Comparison of ENCODE assay signal across 5 fruit fly cellular contexts in genomic region chr3R:11196648-11197388, dm6.
A peak's percentile ranks its signal among the peaks of the same experiment; 100 is the strongest.
TF ChIP-seq lines count a peak whose summit lies in the region.

No protein-coding gene starts in this region.

- TF ChIP-seq CTCF in whole organism, embryonic (GFP tag; optimal IDR thresholded peaks at IDR 0.05; lab: Kevin White, UChicago) = peak; percentile 67

TF ChIP-seq in whole organism, adult, 20 proteins besides CTCF, POLR2A, EP300 and RAD21 (continues in another document):
- TF ChIP-seq CG12768 (GFP tag; optimal IDR thresholded peaks at IDR 0.05; lab: Kevin White, UChicago) = peak; percentile 99
- peak; percentile 96 for TF ChIP-seq kay (GFP tag; lab: Kevin White, UChicago; ENCODE audit: borderline replicate concordance)
- TF ChIP-seq Hr96 (GFP tag; optimal IDR thresholded peaks at IDR 0.05; lab: Kevin White, UChicago) = peak; percentile 89
- peak; percentile 96 for TF ChIP-seq CG14711 (tag; optimal IDR thresholded peaks at IDR 0.05; lab: Kevin White, UChicago)
- peak; percentile 93 for TF ChIP-seq pad (GFP tag; optimal IDR thresholded peaks at IDR 0.05; lab: Kevin White, UChicago)
- TF ChIP-seq ovo (GFP tag; optimal IDR thresholded peaks at IDR 0.05; lab: Kevin White, UChicago) = peak; percentile 88
- TF ChIP-seq Mnt (GFP tag; optimal IDR thresholded peaks at IDR 0.05; lab: Kevin White, UChicago) = no peak
- peak; percentile 100 for TF ChIP-seq CG7045 (GFP tag; optimal IDR thresholded peaks at IDR 0.05; lab: Kevin White, UChicago)
- peak; percentile 98 for TF ChIP-seq cic (GFP tag; optimal IDR thresholded peaks at IDR 0.05; lab: Kevin White, UChicago)
- TF ChIP-seq CG7101 (tag; optimal IDR thresholded peaks at IDR 0.05; lab: Kevin White, UChicago) = peak; percentile 98
- TF ChIP-seq tj (GFP tag; optimal IDR thresholded peaks at IDR 0.05; lab: Kevin White, UChicago) = peak; percentile 89
- peak; percentile 95 for TF ChIP-seq bab1 (GFP tag; optimal IDR thresholded peaks at IDR 0.05; lab: Kevin White, UChicago)
- TF ChIP-seq CG33017 (tag; optimal IDR thresholded peaks at IDR 0.05; lab: Kevin White, UChicago) = peak; percentile 97
- peak; percentile 98 for TF ChIP-seq CG11617 (GFP tag; optimal IDR thresholded peaks at IDR 0.05; lab: Kevin White, UChicago)
- peak; percentile 83 for TF ChIP-seq toe (GFP tag; optimal IDR thresholded peaks at IDR 0.05; lab: Kevin White, UChicago)
- TF ChIP-seq Clk (GFP tag; optimal IDR thresholded peaks at IDR 0.05; lab: Kevin White, UChicago) = peak; percentile 98
- TF ChIP-seq CG1620 (GFP tag; optimal IDR thresholded peaks at IDR 0.05; lab: Kevin White, UChicago) = peak; percentile 84
- peak; percentile 94 for TF ChIP-seq CG5204 (GFP tag; optimal IDR thresholded peaks at IDR 0.05; lab: Kevin White, UChicago)

TF ChIP-seq in whole organism, embryonic, 481 proteins besides CTCF, POLR2A, EP300 and RAD21 (continues in another document):
- TF ChIP-seq exex (tag; optimal IDR thresholded peaks at IDR 0.05; lab: Kevin White, UChicago) = peak; percentile 94
- peak; percentile 94 for TF ChIP-seq CG3838 (GFP tag; optimal IDR thresholded peaks at IDR 0.05; lab: Kevin White, UChicago)
- TF ChIP-seq vnd (GFP tag; IDR thresholded peaks at IDR 0.05; lab: Robert Waterston, UW; ENCODE audit: partially characterized antibody) = no peak
- peak; percentile 96 for TF ChIP-seq CG11723 (GFP tag; optimal IDR thresholded peaks at IDR 0.05; lab: Kevin White, UChicago)
- peak; percentile 95 for TF ChIP-seq CG12942 (GFP tag; optimal IDR thresholded peaks at IDR 0.05; lab: Kevin White, UChicago)
- peak; percentile 95; the same call in 2 of the 3 replicates for TF ChIP-seq CG6175 (GFP tag; IDR thresholded peaks at IDR 0.05; lab: Robert Waterston, UW)
- peak; percentile 69 for TF ChIP-seq tup (GFP tag; optimal IDR thresholded peaks at IDR 0.05; lab: Kevin White, UChicago)
- TF ChIP-seq CG15514 (GFP tag; optimal IDR thresholded peaks at IDR 0.05; lab: Kevin White, UChicago) = peak; percentile 90
- no peak for TF ChIP-seq sc (optimal IDR thresholded peaks at IDR 0.05; lab: Kevin White, UChicago)
- peak; percentile 97 for TF ChIP-seq sc (GFP tag; optimal IDR thresholded peaks at IDR 0.05; lab: Kevin White, UChicago)
- TF ChIP-seq Oli (tag; optimal IDR thresholded peaks at IDR 0.05; lab: Kevin White, UChicago) = peak; percentile 99
- peak; percentile 97 for TF ChIP-seq Xbp1 (GFP tag; optimal IDR thresholded peaks at IDR 0.05; lab: Kevin White, UChicago)
- peak; percentile 96 for TF ChIP-seq D19B (GFP tag; optimal IDR thresholded peaks at IDR 0.05; lab: Kevin White, UChicago)
- peak; percentile 98 for TF ChIP-seq CG6683 (GFP tag; optimal IDR thresholded peaks at IDR 0.05; lab: Kevin White, UChicago)
- TF ChIP-seq CG6272 (GFP tag; IDR thresholded peaks at IDR 0.05; lab: Robert Waterston, UW) = peak; percentile 96
- peak; percentile 98 for TF ChIP-seq CG6765 (GFP tag; optimal IDR thresholded peaks at IDR 0.05; lab: Kevin White, UChicago)
- TF ChIP-seq amos (GFP tag; IDR thresholded peaks at IDR 0.05; lab: Robert Waterston, UW; ENCODE audit: partially characterized antibody) = no peak; the same call in 1 of the 2 replicates
- peak; percentile 97 for TF ChIP-seq CG12299 (tag; optimal IDR thresholded peaks at IDR 0.05; lab: Kevin White, UChicago)

TF ChIP-seq in whole organism, prepupa, 60 proteins besides CTCF, POLR2A, EP300 and RAD21 (continues in another document):
- peak; percentile 100 for TF ChIP-seq CG4318 (GFP tag; optimal IDR thresholded peaks at IDR 0.05; lab: Kevin White, UChicago)
- peak; percentile 97 for TF ChIP-seq lz (GFP tag; optimal IDR thresholded peaks at IDR 0.05; lab: Kevin White, UChicago)
- peak; percentile 79 for TF ChIP-seq fd85E (GFP tag; optimal IDR thresholded peaks at IDR 0.05; lab: Kevin White, UChicago)
- TF ChIP-seq CG15336 (GFP tag; IDR thresholded peaks at IDR 0.05; lab: Robert Waterston, UW) = peak; percentile 99
- peak; percentile 100 for TF ChIP-seq CG32006 (GFP tag; optimal IDR thresholded peaks at IDR 0.05; lab: Kevin White, UChicago)
- peak; percentile 99 for TF ChIP-seq svp (GFP tag; lab: Kevin White, UChicago)
- peak; percentile 80 for TF ChIP-seq vri (GFP tag; optimal IDR thresholded peaks at IDR 0.05; lab: Kevin White, UChicago)
- peak; percentile 98 for TF ChIP-seq OdsH (GFP tag; optimal IDR thresholded peaks at IDR 0.05; lab: Kevin White, UChicago)
- peak; percentile 97 for TF ChIP-seq acj6 (GFP tag; optimal IDR thresholded peaks at IDR 0.05; lab: Kevin White, UChicago)
- peak; percentile 97 for TF ChIP-seq fd59A (GFP tag; optimal IDR thresholded peaks at IDR 0.05; lab: Kevin White, UChicago)
- TF ChIP-seq pdm3 (GFP tag; optimal IDR thresholded peaks at IDR 0.05; lab: Kevin White, UChicago) = peak; percentile 97
- TF ChIP-seq Blimp-1 (GFP tag; optimal IDR thresholded peaks at IDR 0.05; lab: Kevin White, UChicago) = peak; percentile 100
- TF ChIP-seq CG8319 (GFP tag; optimal IDR thresholded peaks at IDR 0.05; lab: Kevin White, UChicago) = peak; percentile 94
- TF ChIP-seq esn (GFP tag; optimal IDR thresholded peaks at IDR 0.05; lab: Kevin White, UChicago) = peak; percentile 99
- peak; percentile 97 for TF ChIP-seq CG16779 (tag; optimal IDR thresholded peaks at IDR 0.05; lab: Kevin White, UChicago)
- TF ChIP-seq Hr38 (GFP tag; optimal IDR thresholded peaks at IDR 0.05; lab: Kevin White, UChicago) = no peak
- peak; percentile 95 for TF ChIP-seq CG3032 (tag; optimal IDR thresholded peaks at IDR 0.05; lab: Kevin White, UChicago)
- peak; percentile 89 for TF ChIP-seq CG1621 (tag; optimal IDR thresholded peaks at IDR 0.05; lab: Kevin White, UChicago)
- peak; percentile 99 for TF ChIP-seq topi (GFP tag; optimal IDR thresholded peaks at IDR 0.05; lab: Kevin White, UChicago)

TF ChIP-seq in whole organism, pupa, 21 proteins besides CTCF, POLR2A, EP300 and RAD21:
- peak; percentile 99 for TF ChIP-seq Snoo (tag; optimal IDR thresholded peaks at IDR 0.05; lab: Kevin White, UChicago)
- TF ChIP-seq CG34367 (tag; optimal IDR thresholded peaks at IDR 0.05; lab: Kevin White, UChicago) = peak; percentile 96
- peak; percentile 97 for TF ChIP-seq CG10348 (GFP tag; IDR thresholded peaks at IDR 0.05; lab: Robert Waterston, UW)
- peak; percentile 100 for TF ChIP-seq CG9948 (tag; optimal IDR thresholded peaks at IDR 0.05; lab: Kevin White, UChicago)
- peak; percentile 99 for TF ChIP-seq D1 (tag; optimal IDR thresholded peaks at IDR 0.05; lab: Kevin White, UChicago)
- TF ChIP-seq Pif1B (GFP tag; optimal IDR thresholded peaks at IDR 0.05; lab: Kevin White, UChicago) = peak; percentile 93
- TF ChIP-seq rn (GFP tag; IDR thresholded peaks at IDR 0.05; lab: Robert Waterston, UW) = peak; percentile 97
- no peak for TF ChIP-seq fd96Ca (GFP tag; IDR thresholded peaks at IDR 0.05; lab: Robert Waterston, UW)
- TF ChIP-seq CG8301 (tag; optimal IDR thresholded peaks at IDR 0.05; lab: Kevin White, UChicago) = peak; percentile 99
- TF ChIP-seq CG4496 (GFP tag; IDR thresholded peaks at IDR 0.05; lab: Robert Waterston, UW) = peak; percentile 97
- TF ChIP-seq EcR (GFP tag; optimal IDR thresholded peaks at IDR 0.05; lab: Kevin White, UChicago) = peak; percentile 97
- peak; percentile 99 for TF ChIP-seq CG32121 (GFP tag; IDR thresholded peaks at IDR 0.05; lab: Robert Waterston, UW)
- peak; percentile 100 for TF ChIP-seq CG14655 (GFP tag; optimal IDR thresholded peaks at IDR 0.05; lab: Kevin White, UChicago)
- peak; percentile 99 for TF ChIP-seq CG15710 (tag; optimal IDR thresholded peaks at IDR 0.05; lab: Kevin White, UChicago)
- peak; percentile 44 for TF ChIP-seq Pif1A (GFP tag; optimal IDR thresholded peaks at IDR 0.05; lab: Kevin White, UChicago)
- TF ChIP-seq gl (tag; optimal IDR thresholded peaks at IDR 0.05; lab: Kevin White, UChicago) = peak; percentile 89
- TF ChIP-seq CG17806 (tag; optimal IDR thresholded peaks at IDR 0.05; lab: Kevin White, UChicago) = peak; percentile 98
- peak; percentile 95 for TF ChIP-seq Ets98B (GFP tag; IDR thresholded peaks at IDR 0.05; lab: Robert Waterston, UW)
- peak; percentile 86 for TF ChIP-seq CG13204 (GFP tag; optimal IDR thresholded peaks at IDR 0.05; lab: Kevin White, UChicago)
- peak; percentile 99 for TF ChIP-seq CG8159 (tag; optimal IDR thresholded peaks at IDR 0.05; lab: Kevin White, UChicago)
- TF ChIP-seq CG12605 (GFP tag; IDR thresholded peaks at IDR 0.05; lab: Robert Waterston, UW) = peak; percentile 94

TF ChIP-seq in whole organism, wandering third instar larva, 38 proteins besides CTCF, POLR2A, EP300 and RAD21 (continues in another document):
- TF ChIP-seq OdsH (GFP tag; optimal IDR thresholded peaks at IDR 0.05; lab: Kevin White, UChicago) (peak; percentile 96), dmrt93B (GFP tag; optimal IDR thresholded peaks at IDR 0.05; lab: Kevin White, UChicago) (peak; percentile 98), HLH106 (tag; optimal IDR thresholded peaks at IDR 0.05; lab: Kevin White, UChicago) (peak; percentile 95), lola (GFP tag; optimal IDR thresholded peaks at IDR 0.05; lab: Kevin White, UChicago) (no peak), sage (GFP tag; optimal IDR thresholded peaks at IDR 0.05; lab: Kevin White, UChicago) (peak; percentile 72), N (GFP tag; optimal IDR thresholded peaks at IDR 0.05; lab: Kevin White, UChicago) (no peak), Dfd (GFP tag; optimal IDR thresholded peaks at IDR 0.05; lab: Kevin White, UChicago) (peak; percentile 99), ey (GFP tag; optimal IDR thresholded peaks at IDR 0.05; lab: Kevin White, UChicago) (peak; percentile 90), br (GFP tag; optimal IDR thresholded peaks at IDR 0.05; lab: Kevin White, UChicago) (peak; percentile 90), dsf (GFP tag; optimal IDR thresholded peaks at IDR 0.05; lab: Kevin White, UChicago; ENCODE audit: borderline replicate concordance) (peak; percentile 80), CG9705 (GFP tag; optimal IDR thresholded peaks at IDR 0.05; lab: Kevin White, UChicago) (peak; percentile 94), Vsx2 (GFP tag; optimal IDR thresholded peaks at IDR 0.05; lab: Kevin White, UChicago; ENCODE audit: partially characterized antibody) (no peak), Jra (GFP tag; optimal IDR thresholded peaks at IDR 0.05; lab: Kevin White, UChicago) (no peak), CG32264 (GFP tag; optimal IDR thresholded peaks at IDR 0.05; lab: Kevin White, UChicago) (no peak), fru (GFP tag; optimal IDR thresholded peaks at IDR 0.05; lab: Kevin White, UChicago) (peak; percentile 96), GATAd (GFP tag; optimal IDR thresholded peaks at IDR 0.05; lab: Kevin White, UChicago) (peak; percentile 64), Myc (optimal IDR thresholded peaks at IDR 0.05; lab: Kevin White, UChicago) (no peak), h (GFP tag; optimal IDR thresholded peaks at IDR 0.05; lab: Kevin White, UChicago) (peak; percentile 95), Mio (GFP tag; optimal IDR thresholded peaks at IDR 0.05; lab: Kevin White, UChicago) (no peak), Rel (GFP tag; optimal IDR thresholded peaks at IDR 0.05; lab: Kevin White, UChicago) (peak; percentile 73), Rel (tag; optimal IDR thresholded peaks at IDR 0.05; lab: Kevin White, UChicago) (peak; percentile 65), CrebA (GFP tag; optimal IDR thresholded peaks at IDR 0.05; lab: Kevin White, UChicago; ENCODE audit: borderline replicate concordance) (no peak), Hnf4 (GFP tag; optimal IDR thresholded peaks at IDR 0.05; lab: Kevin White, UChicago) (peak; percentile 72), rgr (GFP tag; optimal IDR thresholded peaks at IDR 0.05; lab: Kevin White, UChicago) (peak; percentile 94)
